Fruit fly (Drosophila melanogaster): ENCODE data around the gene Spn27A.

Gene Spn27A

dm6 chr2L:6701409-6702199 is 28.5 kb upstream of the Spn27A start (continued):
- TF ChIP-seq CG8319 (GFP tag; optimal IDR thresholded peaks at IDR 0.05): no peak
- peak; percentile 18 for TF ChIP-seq spab (GFP tag; optimal IDR thresholded peaks at IDR 0.05)
- peak; percentile 32 for TF ChIP-seq vri (GFP tag; optimal IDR thresholded peaks at IDR 0.05)
- TF ChIP-seq CG6854 (GFP tag; optimal IDR thresholded peaks at IDR 0.05): no peak
- peak; percentile 21 for TF ChIP-seq Sox15 (GFP tag; optimal IDR thresholded peaks at IDR 0.05)
- TF ChIP-seq CG32006 (GFP tag; optimal IDR thresholded peaks at IDR 0.05): peak; percentile 8
- TF ChIP-seq acj6 (GFP tag; optimal IDR thresholded peaks at IDR 0.05): peak; percentile 38
- TF ChIP-seq salr (GFP tag; optimal IDR thresholded peaks at IDR 0.05): no peak
- TF ChIP-seq Eip75B (GFP tag; optimal IDR thresholded peaks at IDR 0.05): peak; percentile 45
- peak; percentile 57 for TF ChIP-seq CG10669 (GFP tag; optimal IDR thresholded peaks at IDR 0.05)
- no peak for TF ChIP-seq Hr38 (GFP tag; optimal IDR thresholded peaks at IDR 0.05)
- peak; percentile 48 for TF ChIP-seq CG3919 (GFP tag; optimal IDR thresholded peaks at IDR 0.05)
- peak; percentile 24 for TF ChIP-seq achi (GFP tag; optimal IDR thresholded peaks at IDR 0.05)
- TF ChIP-seq CG10631 (GFP tag; optimal IDR thresholded peaks at IDR 0.05): peak; percentile 1
- TF ChIP-seq CG6808 (GFP tag; optimal IDR thresholded peaks at IDR 0.05): peak; percentile 21
- peak; percentile 20 for TF ChIP-seq dsx (GFP tag; optimal IDR thresholded peaks at IDR 0.05; ENCODE audit: poor library complexity, severe bottlenecking)
- no peak for TF ChIP-seq CG7368 (GFP tag; optimal IDR thresholded peaks at IDR 0.05)
- TF ChIP-seq Gug (GFP tag; IDR thresholded peaks at IDR 0.05): no peak
- TF ChIP-seq Eip78C (GFP tag): peak; percentile 89
- TF ChIP-seq OdsH (GFP tag; optimal IDR thresholded peaks at IDR 0.05): peak; percentile 29
- peak; percentile 13 to 18 for TF ChIP-seq ss (GFP tag; optimal IDR thresholded peaks at IDR 0.05)
- no peak for TF ChIP-seq dac (GFP tag; optimal IDR thresholded peaks at IDR 0.05)
- no peak for TF ChIP-seq CG9139 (GFP tag; optimal IDR thresholded peaks at IDR 0.05)
- TF ChIP-seq CG31627 (GFP tag; optimal IDR thresholded peaks at IDR 0.05): no peak
- peak; percentile 6 for TF ChIP-seq CG8632 (GFP tag; optimal IDR thresholded peaks at IDR 0.05)

dm6 chr2L:6700742-6701141 is 27.6 kb upstream of the Spn27A start:
- TF ChIP-seq Eip75B (GFP tag; optimal IDR thresholded peaks at IDR 0.05) (no peak), CG15336 (GFP tag; IDR thresholded peaks at IDR 0.05) (no peak), spab (GFP tag; optimal IDR thresholded peaks at IDR 0.05) (no peak), CG6276 (GFP tag; optimal IDR thresholded peaks at IDR 0.05) (no peak), CG10631 (GFP tag; optimal IDR thresholded peaks at IDR 0.05) (peak; percentile 2), fkh (GFP tag; optimal IDR thresholded peaks at IDR 0.05) (peak; percentile 90), Sox15 (GFP tag; optimal IDR thresholded peaks at IDR 0.05) (no peak), CG11762 (GFP tag; optimal IDR thresholded peaks at IDR 0.05; ENCODE audit: insufficient read depth) (no peak), Eip78C (GFP tag) (peak; percentile 36), CG8632 (GFP tag; optimal IDR thresholded peaks at IDR 0.05) (peak; percentile 11), CG10669 (GFP tag; optimal IDR thresholded peaks at IDR 0.05) (no peak), cyc (GFP tag; optimal IDR thresholded peaks at IDR 0.05) (no peak)

dm6 chr2L:6698387-6698786 is 25.2 kb upstream of the Spn27A start:
- TF ChIP-seq Eip75B (GFP tag; optimal IDR thresholded peaks at IDR 0.05) (peak; percentile 68), dsx (GFP tag; optimal IDR thresholded peaks at IDR 0.05; ENCODE audit: poor library complexity, severe bottlenecking) (peak; percentile 45), achi (GFP tag; optimal IDR thresholded peaks at IDR 0.05) (peak; percentile 65), Sox15 (GFP tag; optimal IDR thresholded peaks at IDR 0.05) (peak; percentile 6), vri (GFP tag; optimal IDR thresholded peaks at IDR 0.05) (peak; percentile 46), Gug (GFP tag; IDR thresholded peaks at IDR 0.05) (peak; percentile 75), CG6808 (GFP tag; optimal IDR thresholded peaks at IDR 0.05) (peak; percentile 16), fd85E (GFP tag; optimal IDR thresholded peaks at IDR 0.05) (no peak), cyc (GFP tag; optimal IDR thresholded peaks at IDR 0.05) (peak; percentile 74), ss (GFP tag; optimal IDR thresholded peaks at IDR 0.05) (peak in 1 of 2 experiments; percentile 16), CG11294 (GFP tag; IDR thresholded peaks at IDR 0.05) (peak; percentile 62), CG16779 (tag; optimal IDR thresholded peaks at IDR 0.05) (no peak), CG10631 (GFP tag; optimal IDR thresholded peaks at IDR 0.05) (peak; percentile 72), Eip93F (GFP tag; optimal IDR thresholded peaks at IDR 0.05) (no peak), Sox14 (GFP tag; optimal IDR thresholded peaks at IDR 0.05) (peak; percentile 73), Eip78C (GFP tag) (peak; percentile 94), topi (GFP tag; optimal IDR thresholded peaks at IDR 0.05) (peak; percentile 72), CG4318 (GFP tag; optimal IDR thresholded peaks at IDR 0.05) (peak; percentile 47), CG8319 (GFP tag; optimal IDR thresholded peaks at IDR 0.05) (peak; percentile 40), Ets96B (tag; optimal IDR thresholded peaks at IDR 0.05) (peak; percentile 67), CG3032 (tag; optimal IDR thresholded peaks at IDR 0.05) (peak; percentile 49), salr (GFP tag; optimal IDR thresholded peaks at IDR 0.05) (peak in 1 of 2 experiments; percentile 49), Sox102F (GFP tag; optimal IDR thresholded peaks at IDR 0.05) (peak; percentile 63), CG11902 (GFP tag; optimal IDR thresholded peaks at IDR 0.05) (peak; percentile 56), fkh (GFP tag; optimal IDR thresholded peaks at IDR 0.05) (no peak), Hr39 (GFP tag; optimal IDR thresholded peaks at IDR 0.05) (peak; percentile 77), CG6276 (GFP tag; optimal IDR thresholded peaks at IDR 0.05) (peak; percentile 77), CG31627 (GFP tag; optimal IDR thresholded peaks at IDR 0.05) (peak; percentile 75), spab (GFP tag; optimal IDR thresholded peaks at IDR 0.05) (peak; percentile 50), Ets21C (GFP tag; optimal IDR thresholded peaks at IDR 0.05) (peak; percentile 69)
